Fruit fly (Drosophila melanogaster): ENCODE measurements around the gene CG17167.

CG17167 gene

dm6 chrX:23096818-23097129, 28.7 kb downstream of the CG17167 start:
- no peak for TF ChIP-seq CTCF (GFP tag; optimal IDR thresholded peaks at IDR 0.05)
- no peak for TF ChIP-seq kah (GFP tag; optimal IDR thresholded peaks at IDR 0.05)
- TF ChIP-seq cato (GFP tag; optimal IDR thresholded peaks at IDR 0.05; ENCODE audit: borderline replicate concordance): no peak
- TF ChIP-seq CG7987 (GFP tag; optimal IDR thresholded peaks at IDR 0.05): no peak
- TF ChIP-seq cas (GFP tag; IDR thresholded peaks at IDR 0.05): no peak
- peak; percentile 21 for TF ChIP-seq phol (tag; optimal IDR thresholded peaks at IDR 0.05)
- TF ChIP-seq Doc3 (GFP tag; IDR thresholded peaks at IDR 0.05; ENCODE audit: partially characterized antibody): no peak
- TF ChIP-seq lov (optimal IDR thresholded peaks at IDR 0.05): no peak
- no peak for TF ChIP-seq lov (GFP tag; IDR thresholded peaks at IDR 0.05)
- TF ChIP-seq CG6689 (GFP tag; IDR thresholded peaks at IDR 0.05): 0 out of 2 replicates have a peak, but pooled peaks have one; percentile 7
- no peak for TF ChIP-seq CG8089 (GFP tag; optimal IDR thresholded peaks at IDR 0.05)
- TF ChIP-seq CG2889 (GFP tag; IDR thresholded peaks at IDR 0.05): no peak
- TF ChIP-seq gem (tag; optimal IDR thresholded peaks at IDR 0.05): peak; percentile 35
- no peak for TF ChIP-seq CG15514 (GFP tag; optimal IDR thresholded peaks at IDR 0.05)
- TF ChIP-seq tio (GFP tag; optimal IDR thresholded peaks at IDR 0.05): peak; percentile 43
- TF ChIP-seq Rfx (GFP tag; IDR thresholded peaks at IDR 0.05): peak; percentile 31; the same call in 1 of the 2 replicates
- TF ChIP-seq CG10366 (GFP tag; IDR thresholded peaks at IDR 0.05): peak; percentile 15; the same call in 1 of the 2 replicates
- no peak for TF ChIP-seq CG2712 (tag; optimal IDR thresholded peaks at IDR 0.05)
- TF ChIP-seq Ssrp (tag; optimal IDR thresholded peaks at IDR 0.05): peak; percentile 13
- TF ChIP-seq CG10543 (GFP tag; optimal IDR thresholded peaks at IDR 0.05): no peak
- no peak for TF ChIP-seq CG17186 (GFP tag; optimal IDR thresholded peaks at IDR 0.05)
- 0 out of 3 replicates have a peak, but pooled peaks have one; percentile 32 for TF ChIP-seq CG17361 (GFP tag; IDR thresholded peaks at IDR 0.05)
- TF ChIP-seq CG18262 (tag; optimal IDR thresholded peaks at IDR 0.05): peak; percentile 12
- no peak for TF ChIP-seq CG33557 (GFP tag; optimal IDR thresholded peaks at IDR 0.05)
- peak; percentile 3 for TF ChIP-seq CoRest (tag; optimal IDR thresholded peaks at IDR 0.05)
- TF ChIP-seq sens (GFP tag): peak; percentile 30
- TF ChIP-seq lola (GFP tag; optimal IDR thresholded peaks at IDR 0.05): peak in 1 of 3 experiments; percentile 14
- peak; percentile 27; the same call in 1 of the 2 replicates for TF ChIP-seq slbo (GFP tag; IDR thresholded peaks at IDR 0.05)
- peak; percentile 19; the same call in 1 of the 2 replicates for TF ChIP-seq lmd (GFP tag; IDR thresholded peaks at IDR 0.05)
- no peak for TF ChIP-seq tll (GFP tag; optimal IDR thresholded peaks at IDR 0.05)
- no peak for TF ChIP-seq CG3838 (GFP tag; optimal IDR thresholded peaks at IDR 0.05)
- TF ChIP-seq CG10565 (GFP tag; optimal IDR thresholded peaks at IDR 0.05): no peak
- TF ChIP-seq HLHmδ (GFP tag; optimal IDR thresholded peaks at IDR 0.05): no peak
- TF ChIP-seq CG3847 (GFP tag; IDR thresholded peaks at IDR 0.05): no peak
- TF ChIP-seq pan (optimal IDR thresholded peaks at IDR 0.05): no peak
- TF ChIP-seq pan (GFP tag; optimal IDR thresholded peaks at IDR 0.05 in 1 of 2, IDR thresholded peaks at IDR 0.05 in 1 of 2): peak in 1 of 2 experiments; percentile 36
- peak; percentile 7 for TF ChIP-seq dmrt99B (tag; optimal IDR thresholded peaks at IDR 0.05)
- TF ChIP-seq CG16779 (GFP tag; IDR thresholded peaks at IDR 0.05): no peak

- peak; percentile 70 for TF ChIP-seq CG16813 (GFP tag; IDR thresholded peaks at IDR 0.05; ENCODE audit: partially characterized antibody)
- peak; percentile 84 for TF ChIP-seq CG7357 (GFP tag; IDR thresholded peaks at IDR 0.05)
- TF ChIP-seq sd (tag; optimal IDR thresholded peaks at IDR 0.05): peak; percentile 16
- peak; percentile 38; the same call in 1 of the 2 replicates for TF ChIP-seq CG32532 (GFP tag; IDR thresholded peaks at IDR 0.05)
- no peak for TF ChIP-seq Lhr (GFP tag; optimal IDR thresholded peaks at IDR 0.05)
- peak; percentile 49; the same call in 1 of the 3 replicates for TF ChIP-seq zen2 (GFP tag; IDR thresholded peaks at IDR 0.05; ENCODE audit: partially characterized antibody)
- no peak for TF ChIP-seq CG11093 (GFP tag; IDR thresholded peaks at IDR 0.05)
- peak; percentile 54 for TF ChIP-seq HLH4C (GFP tag; IDR thresholded peaks at IDR 0.05; ENCODE audit: partially characterized antibody)
- peak; percentile 62 for TF ChIP-seq amos (GFP tag; IDR thresholded peaks at IDR 0.05; ENCODE audit: partially characterized antibody)
- 0 out of 3 replicates have a peak, but pooled peaks have one; percentile 54 for TF ChIP-seq hb (GFP tag; IDR thresholded peaks at IDR 0.05; ENCODE audit: partially characterized antibody)
- TF ChIP-seq dmrt99B (tag; optimal IDR thresholded peaks at IDR 0.05): no peak
- peak; percentile 45 for TF ChIP-seq MESR4 (GFP tag; optimal IDR thresholded peaks at IDR 0.05)
- TF ChIP-seq vnd (GFP tag; IDR thresholded peaks at IDR 0.05; ENCODE audit: partially characterized antibody): peak; percentile 71
- no peak for TF ChIP-seq Drgx (GFP tag; IDR thresholded peaks at IDR 0.05)
- TF ChIP-seq CG1647 (GFP tag; optimal IDR thresholded peaks at IDR 0.05): no peak
Measured at dm6 chrX:23097250-23097649, 29.1 kb downstream of the CG17167 start.

Data from whole organism, embryonic.